Worm (Caenorhabditis elegans) whole organism, L3 larva: ENCODE results near the gene arrd-14.

ENCODE experiments used
- R02D3.7 ChIP-seq: fragments of 150-350 bp; optimal IDR thresholded peaks from 2 replicates; lab custom pipeline; 2014; ENCODE audit warnings: missing biosample characterization, missing genetic modification characterization
- ama-1 ChIP-seq: fragments of 150-350 bp; optimal IDR thresholded peaks from 2 replicates; lab custom pipeline; 2018
- elt-1 ChIP-seq: fragments of 150-350 bp; optimal IDR thresholded peaks from 2 replicates; lab custom pipeline; 2014; ENCODE audit warnings: missing biosample characterization, missing genetic modification characterization
- elt-3 ChIP-seq, 3 experiments: fragments of 150-350 bp in 1 of 3; sonication (generic microtip) in 2 of 3; optimal IDR thresholded peaks; 2 replicates in 2 of 3; 4 replicates in 1 of 3; lab custom pipeline; 2014 to 2017; ENCODE audit warnings: missing biosample characterization in 3 of 3, missing genetic modification characterization in 3 of 3
- nhr-25 ChIP-seq: sonication (generic microtip); optimal IDR thresholded peaks from 2 replicates; lab custom pipeline; 2017; ENCODE audit warnings: missing biosample characterization, missing genetic modification characterization
- nhr-28 ChIP-seq: fragments of 150-350 bp; optimal IDR thresholded peaks from 2 replicates; lab custom pipeline; 2014; ENCODE audit warnings: missing biosample characterization, missing genetic modification characterization
- nhr-77 ChIP-seq: fragments of 150-350 bp; optimal IDR thresholded peaks from 2 replicates; lab custom pipeline; 2014; ENCODE audit warnings: missing biosample characterization, missing genetic modification characterization
- pqm-1 ChIP-seq: fragments of 150-350 bp; optimal IDR thresholded peaks from 2 replicates; lab custom pipeline; 2017; ENCODE audit warnings: missing biosample characterization, missing genetic modification characterization, inconsistent platforms
- unc-62 ChIP-seq: fragments of 150-350 bp; sonication (generic microtip); optimal IDR thresholded peaks from 4 replicates; lab custom pipeline; 2014; ENCODE audit warnings: missing biosample characterization, missing genetic modification reagents, missing genetic modification characterization
- zag-1 ChIP-seq: fragments of 150-350 bp; optimal IDR thresholded peaks from 2 replicates; lab custom pipeline; 2014; ENCODE audit warnings: missing biosample characterization, missing genetic modification characterization

DNA sequence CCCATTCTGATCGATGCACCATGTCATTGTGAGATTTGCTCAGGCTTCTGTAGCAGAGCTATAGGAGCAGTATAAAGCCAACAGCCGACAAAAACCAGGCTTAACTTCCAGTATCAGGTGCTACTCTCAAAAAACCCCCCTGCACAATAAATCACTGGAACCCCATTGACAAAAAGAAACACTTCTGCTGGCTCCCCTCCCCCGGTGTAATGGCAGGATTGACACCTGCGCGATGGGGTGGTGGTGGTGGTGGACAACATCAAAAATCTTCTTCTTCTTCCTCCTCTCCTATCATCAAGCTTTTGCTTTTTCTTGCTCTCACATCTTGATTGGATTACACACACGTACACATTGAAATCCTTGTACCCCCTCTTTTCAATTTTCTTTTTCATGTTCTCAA is 37.6 kb downstream of the arrd-14 start:
- TF ChIP-seq elt-3 (tag; optimal IDR thresholded peaks at IDR 0.05; lab: Kevin White, UChicago) = no peak
- no peak for TF ChIP-seq unc-62
- no peak for TF ChIP-seq nhr-77 (tag; lab: Kevin White, UChicago)
- TF ChIP-seq zag-1 (tag; lab: Kevin White, UChicago) = no peak
- TF ChIP-seq elt-1 (tag; lab: Kevin White, UChicago) = no peak
- no peak for TF ChIP-seq nhr-28
- TF ChIP-seq nhr-25 (tag; lab: Kevin White, UChicago) = no peak
- no peak for TF ChIP-seq ama-1 (lab: Kevin White, UChicago)
- no peak for TF ChIP-seq R02D3.7 (tag; lab: Kevin White, UChicago)
- no peak for TF ChIP-seq pqm-1 (tag; lab: Kevin White, UChicago)
